Worm (Caenorhabditis elegans) whole organism, L3 larva: ENCODE results near the gene ZC239.3.

Source experiments
- R02D3.7 ChIP-seq: fragments of 150-350 bp; optimal IDR thresholded peaks from 2 replicates; lab custom pipeline; 2014; ENCODE audit warnings: missing biosample characterization, missing genetic modification characterization
- ZK546.5 ChIP-seq: sonication (generic microtip); optimal IDR thresholded peaks from 2 replicates; lab custom pipeline; 2017; ENCODE audit warnings: missing biosample characterization, missing genetic modification characterization
- aly-2 ChIP-seq: fragments of 150-350 bp; optimal IDR thresholded peaks from 2 replicates; lab custom pipeline; 2014; ENCODE audit warnings: missing biosample characterization, missing genetic modification characterization
- ceh-28 ChIP-seq: fragments of 150-350 bp; optimal IDR thresholded peaks from 2 replicates; lab custom pipeline; 2014; ENCODE audit warnings: missing biosample characterization, missing genetic modification reagents, missing genetic modification characterization
- ceh-82 ChIP-seq: fragments of 150-350 bp; optimal IDR thresholded peaks from 2 replicates; lab custom pipeline; 2014; ENCODE audit warnings: missing biosample characterization, missing genetic modification characterization
- daf-12 ChIP-seq: fragments of 150-350 bp; optimal IDR thresholded peaks from 2 replicates; lab custom pipeline; 2014; ENCODE audit warnings: missing biosample characterization, missing genetic modification reagents, missing genetic modification characterization
- egl-5 ChIP-seq: fragments of 150-350 bp; optimal IDR thresholded peaks from 2 replicates; lab custom pipeline; 2017; ENCODE audit warnings: missing biosample characterization, missing genetic modification reagents, missing genetic modification characterization, inconsistent platforms
- elt-2 ChIP-seq: sonication (generic microtip); optimal IDR thresholded peaks from 2 replicates; lab custom pipeline; 2016; ENCODE audit warnings: missing genetic modification reagents, mild to moderate bottlenecking, missing genetic modification characterization, missing compliant biosample characterization
- elt-3 ChIP-seq, 3 experiments: fragments of 150-350 bp in 1 of 3; sonication (generic microtip) in 2 of 3; optimal IDR thresholded peaks; 2 replicates in 2 of 3; 4 replicates in 1 of 3; lab custom pipeline; 2014 to 2017; ENCODE audit warnings: missing biosample characterization in 3 of 3, missing genetic modification characterization in 3 of 3
- eor-1 ChIP-seq, 2 experiments: fragments of 150-350 bp; optimal IDR thresholded peaks; 2 replicates each; lab custom pipeline; 2014 to 2018; ENCODE audit warnings: missing biosample characterization in 2 of 2, missing genetic modification characterization in 2 of 2
- fkh-10 ChIP-seq: sonication (generic microtip); optimal IDR thresholded peaks from 2 replicates; lab custom pipeline; 2017; ENCODE audit warnings: missing biosample characterization, missing genetic modification reagents, missing genetic modification characterization
- fkh-2 ChIP-seq: fragments of 150-350 bp; optimal IDR thresholded peaks from 2 replicates; lab custom pipeline; 2014; ENCODE audit warnings: missing biosample characterization, missing genetic modification reagents, missing genetic modification characterization
- hmg-11 ChIP-seq: sonication (generic microtip); optimal IDR thresholded peaks from 2 replicates; lab custom pipeline; 2016; ENCODE audit warnings: missing genetic modification characterization, missing compliant biosample characterization
- jun-1 ChIP-seq: fragments of 150-350 bp; optimal IDR thresholded peaks from 2 replicates; lab custom pipeline; 2014; ENCODE audit warnings: missing biosample characterization, missing genetic modification reagents, missing genetic modification characterization
- lin-15B ChIP-seq: fragments of 150-350 bp; optimal IDR thresholded peaks from 2 replicates; lab custom pipeline; 2014; ENCODE audit warnings: missing biosample characterization, missing genetic modification characterization
- lsy-12 ChIP-seq: sonication (generic microtip); optimal IDR thresholded peaks from 2 replicates; lab custom pipeline; 2016; ENCODE audit warnings: mild to moderate bottlenecking, missing genetic modification characterization, missing compliant biosample characterization
- nhr-11 ChIP-seq: fragments of 150-350 bp; optimal IDR thresholded peaks from 2 replicates; lab custom pipeline; 2014; ENCODE audit warnings: missing biosample characterization, missing genetic modification characterization
- nhr-12 ChIP-seq: fragments of 150-350 bp; optimal IDR thresholded peaks from 2 replicates; lab custom pipeline; 2014; ENCODE audit warnings: missing biosample characterization, missing genetic modification characterization
- nhr-237 ChIP-seq: fragments of 150-350 bp; optimal IDR thresholded peaks from 2 replicates; lab custom pipeline; 2014; ENCODE audit warnings: missing biosample characterization, missing genetic modification characterization
- nhr-25 ChIP-seq: sonication (generic microtip); optimal IDR thresholded peaks from 2 replicates; lab custom pipeline; 2017; ENCODE audit warnings: missing biosample characterization, missing genetic modification characterization
- nhr-28 ChIP-seq: fragments of 150-350 bp; optimal IDR thresholded peaks from 2 replicates; lab custom pipeline; 2014; ENCODE audit warnings: missing biosample characterization, missing genetic modification characterization
- nhr-43 ChIP-seq: sonication (generic microtip); optimal IDR thresholded peaks from 2 replicates; lab custom pipeline; 2016; ENCODE audit warnings: mild to moderate bottlenecking, missing genetic modification characterization, missing compliant biosample characterization; ENCODE audit not compliant: poor library complexity, severe bottlenecking
- pqm-1 ChIP-seq: fragments of 150-350 bp; optimal IDR thresholded peaks from 2 replicates; lab custom pipeline; 2017; ENCODE audit warnings: missing biosample characterization, missing genetic modification characterization, inconsistent platforms
- sea-2 ChIP-seq: fragments of 150-350 bp; sonication (generic microtip); optimal IDR thresholded peaks from 4 replicates; lab custom pipeline; 2014; ENCODE audit warnings: missing biosample characterization, missing genetic modification reagents, missing genetic modification characterization
- snpc-4 ChIP-seq: fragments of 150-350 bp; optimal IDR thresholded peaks from 2 replicates; lab custom pipeline; 2014; ENCODE audit warnings: missing biosample characterization, missing genetic modification characterization
- tbx-2 ChIP-seq: sonication (generic microtip); optimal IDR thresholded peaks from 2 replicates; lab custom pipeline; 2016; ENCODE audit warnings: mild to moderate bottlenecking, missing genetic modification characterization, missing compliant biosample characterization
- unc-39 ChIP-seq: sonication (generic microtip); optimal IDR thresholded peaks from 4 replicates; lab custom pipeline; 2017; ENCODE audit warnings: missing biosample characterization, missing genetic modification characterization
- unc-62 ChIP-seq: fragments of 150-350 bp; sonication (generic microtip); optimal IDR thresholded peaks from 4 replicates; lab custom pipeline; 2014; ENCODE audit warnings: missing biosample characterization, missing genetic modification reagents, missing genetic modification characterization
- zag-1 ChIP-seq: fragments of 150-350 bp; optimal IDR thresholded peaks from 2 replicates; lab custom pipeline; 2014; ENCODE audit warnings: missing biosample characterization, missing genetic modification characterization
- ztf-11 ChIP-seq: fragments of 150-350 bp; optimal IDR thresholded peaks from 2 replicates; lab custom pipeline; 2014; ENCODE audit warnings: missing biosample characterization, missing genetic modification characterization
- ztf-4 ChIP-seq: fragments of 150-350 bp; optimal IDR thresholded peaks from 2 replicates; lab custom pipeline; 2014; ENCODE audit warnings: missing biosample characterization, missing genetic modification characterization

ZC239.3 gene

ce11 chrII:3247556-3247955, 31.7 kb downstream of the ZC239.3 start:
- no peak for TF ChIP-seq jun-1 (tag; lab: Kevin White, UChicago)
- TF ChIP-seq sea-2 (GFP tag; lab: Kevin White, UChicago) = no peak
- TF ChIP-seq ceh-82 (tag; lab: Kevin White, UChicago) = no peak
- TF ChIP-seq nhr-237 (tag; lab: Kevin White, UChicago) = no peak
- no peak for TF ChIP-seq snpc-4
- TF ChIP-seq fkh-2 (tag; lab: Kevin White, UChicago) = no peak
- no peak for TF ChIP-seq unc-39 (tag; lab: Kevin White, UChicago)
- TF ChIP-seq, all 47 proteins: peak for 0

ce11 chrII:3248043-3248718, 32.3 kb downstream of the ZC239.3 start, which contains the start of the genes fbxc-50 and C17F4.2:
fbxc-50 (minus strand) TSS chrII:3248123.
C17F4.2 (plus strand) TSS chrII:3248668.
- TF ChIP-seq lsy-12 (tag; lab: Kevin White, UChicago) (no peak), ztf-11 (no peak), unc-62 (GFP tag; lab: Kevin White, UChicago) (no peak), zag-1 (tag; lab: Kevin White, UChicago) (no peak), R02D3.7 (tag; lab: Kevin White, UChicago) (no peak), pqm-1 (tag; lab: Kevin White, UChicago) (no peak), lin-15B (tag; lab: Kevin White, UChicago) (no peak), eor-1 (tag; optimal IDR thresholded peaks at IDR 0.05; lab: Kevin White, UChicago) (no peak), hmg-11 (tag; lab: Kevin White, UChicago) (no peak), ztf-4 (tag; lab: Kevin White, UChicago) (no peak), elt-3 (tag; optimal IDR thresholded peaks at IDR 0.05; lab: Kevin White, UChicago) (no peak), nhr-12 (no peak), nhr-28 (no peak), ceh-82 (tag; lab: Kevin White, UChicago) (no peak), nhr-43 (tag; lab: Kevin White, UChicago) (no peak), jun-1 (tag; lab: Kevin White, UChicago) (no peak), tbx-2 (no peak), elt-2 (tag; lab: Kevin White, UChicago) (no peak), nhr-25 (tag; lab: Kevin White, UChicago) (no peak)

DNA sequence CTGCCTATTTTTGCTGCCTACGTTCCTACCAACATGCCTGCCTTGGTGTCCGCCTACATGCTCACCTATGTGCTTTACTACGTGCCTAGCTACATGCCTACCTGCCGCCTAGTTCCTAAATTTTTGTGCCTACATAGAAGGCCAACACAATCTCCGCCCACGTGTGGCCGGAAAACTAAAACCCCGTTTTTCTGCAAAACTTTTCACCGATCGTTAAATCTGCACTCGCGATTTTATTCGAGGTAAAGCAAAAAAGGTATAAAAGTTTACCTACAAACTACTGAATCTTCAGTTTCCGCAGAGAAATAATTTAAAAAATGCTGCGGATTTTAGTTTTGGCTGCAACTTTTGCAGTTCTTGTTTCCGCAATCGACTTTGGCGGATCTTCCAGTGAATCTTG, 33.5 kb downstream of the ZC239.3 start, which contains the start of gene clec-124:
clec-124 (plus strand) TSS at position 301 of the 400 bp plus-strand sequence.
- TF ChIP-seq ztf-4 (tag; lab: Kevin White, UChicago) = no peak
- no peak for TF ChIP-seq elt-2 (tag; lab: Kevin White, UChicago)
- TF ChIP-seq elt-3 (tag; optimal IDR thresholded peaks at IDR 0.05; lab: Kevin White, UChicago) = no peak
- TF ChIP-seq ceh-28 (tag; lab: Kevin White, UChicago) = no peak
- no peak for TF ChIP-seq hmg-11 (tag; lab: Kevin White, UChicago)
- no peak for TF ChIP-seq eor-1 (tag; optimal IDR thresholded peaks at IDR 0.05; lab: Kevin White, UChicago)
- TF ChIP-seq nhr-11 (tag; lab: Kevin White, UChicago) = no peak
- TF ChIP-seq unc-62 (GFP tag; lab: Kevin White, UChicago) = no peak
- TF ChIP-seq daf-12 (tag; lab: Kevin White, UChicago) = no peak
- TF ChIP-seq ceh-82 (tag; lab: Kevin White, UChicago) = no peak
- TF ChIP-seq ZK546.5 (tag; lab: Kevin White, UChicago) = no peak
- no peak for TF ChIP-seq fkh-2 (tag; lab: Kevin White, UChicago)
- TF ChIP-seq aly-2 (tag; lab: Kevin White, UChicago) = no peak
- TF ChIP-seq sea-2 (GFP tag; lab: Kevin White, UChicago) = no peak
- no peak for TF ChIP-seq egl-5 (tag; lab: Kevin White, UChicago)

ce11 chrII:3250195-3250594, 34.3 kb downstream of the ZC239.3 start:
- TF ChIP-seq ztf-4 (tag; lab: Kevin White, UChicago) (no peak), egl-5 (tag; lab: Kevin White, UChicago) (no peak), fkh-10 (GFP tag; lab: Kevin White, UChicago) (no peak)

DNA sequence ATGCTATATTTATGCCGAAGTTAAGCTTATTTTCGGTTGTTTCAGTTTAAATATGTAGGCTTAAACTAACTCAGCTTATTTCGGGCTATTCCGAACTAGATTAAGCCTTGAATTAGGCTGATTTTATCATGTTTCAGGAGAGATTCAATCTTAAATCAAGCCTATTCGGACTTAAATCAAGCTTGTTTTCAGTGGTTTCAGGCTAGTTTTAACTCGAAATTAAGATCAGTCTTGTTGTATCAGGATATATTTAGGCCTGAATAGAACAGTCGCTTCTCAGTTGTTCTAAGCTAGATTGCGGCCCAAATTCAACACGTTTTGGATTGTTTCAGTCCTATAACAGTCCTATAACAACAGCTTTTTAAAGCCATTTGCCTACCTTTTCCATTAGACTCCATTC, 35.9 kb downstream of the ZC239.3 start:
- TF ChIP-seq jun-1 (tag; lab: Kevin White, UChicago) = no peak
